Fruit fly (Drosophila melanogaster) whole organism, prepupa: ENCODE results near the gene CG42676.

Source experiments
- CG16779 ChIP-seq: fragments of 200-800 bp; sonication (Bioruptor generic); optimal IDR thresholded peaks from 3 replicates; lab custom pipeline; 2017; ENCODE audit warnings: missing biosample characterization, mild to moderate bottlenecking, missing genetic modification characterization
- CG3032 ChIP-seq: fragments of 200-800 bp; optimal IDR thresholded peaks from 2 replicates; lab custom pipeline; 2019; ENCODE audit warnings: missing biosample characterization, mild to moderate bottlenecking, missing genetic modification characterization, moderate library complexity
- CG8632 ChIP-seq: fragments of 200-800 bp; sonication (Bioruptor generic); optimal IDR thresholded peaks from 3 replicates; lab custom pipeline; 2016; ENCODE audit warnings: missing biosample characterization, missing genetic modification characterization
- Eip78C ChIP-seq: fragments of 200-800 bp; sonication (Bioruptor generic); peaks from one replicate; lab custom pipeline; 2016; ENCODE audit warnings: missing biosample characterization, missing genetic modification characterization
- Sox15 ChIP-seq: fragments of 200-800 bp; sonication (Bioruptor generic); optimal IDR thresholded peaks from 3 replicates; lab custom pipeline; 2016; ENCODE audit warnings: missing biosample characterization, missing genetic modification characterization
- eg ChIP-seq: fragments of 200-800 bp; sonication (Bioruptor generic); IDR thresholded peaks from 3 replicates; pipeline ENCODE4 v1.3.6; 2022; ENCODE audit warnings: missing biosample characterization, missing genetic modification characterization
- fd85E ChIP-seq: fragments of 200-800 bp; sonication (Bioruptor generic); optimal IDR thresholded peaks from 3 replicates; lab custom pipeline; 2016; ENCODE audit warnings: missing biosample characterization, missing genetic modification characterization

- no peak for TF ChIP-seq CG8632 (GFP tag; lab: Kevin White, UChicago)
- TF ChIP-seq fd85E (GFP tag; lab: Kevin White, UChicago), result no peak
- no peak for TF ChIP-seq Sox15 (GFP tag; lab: Kevin White, UChicago)
- TF ChIP-seq CG3032 (tag; lab: Kevin White, UChicago), result no peak
- TF ChIP-seq eg (GFP tag; lab: Robert Waterston, UW), result no peak
- TF ChIP-seq CG16779 (tag; lab: Kevin White, UChicago), result no peak
- TF ChIP-seq Eip78C (GFP tag; lab: Kevin White, UChicago), result no peak
Measured at dm6 chr3L:1777249-1777648, 25.7 kb upstream of the CG42676 start, which contains the start of the genes CG2021 and mRpL46.
